Worm (Caenorhabditis elegans): ENCODE results near the gene irld-34.
"Not testable (repeated sequence)": the region's sequence is repeated elsewhere in the genome, so short reads cannot be mapped to it uniquely, and the experiment has no call there.

DNA sequence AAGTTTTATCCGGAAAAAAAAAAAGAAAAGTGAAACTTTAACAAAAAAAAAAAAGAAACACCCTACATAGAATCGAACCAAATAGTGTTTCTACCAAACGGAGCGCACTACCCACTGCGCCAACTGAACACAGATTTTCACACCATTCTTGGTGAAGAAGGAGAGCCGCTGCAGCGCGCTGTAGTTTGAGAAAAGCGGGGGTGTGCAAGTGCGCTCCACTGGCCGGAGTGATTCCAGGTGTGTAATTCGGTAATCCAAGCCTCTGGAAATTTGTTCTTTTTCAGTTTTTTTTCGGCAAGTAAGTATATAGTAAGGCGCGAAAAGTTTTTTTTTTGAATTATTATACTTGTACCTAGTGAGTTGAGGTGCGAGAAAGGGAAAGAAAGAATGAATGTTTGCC, 44.0 kb upstream of the irld-34 start:
- TF ChIP-seq tlp-1 (tag; optimal IDR thresholded peaks at IDR 0.05); unc-62 (GFP tag; optimal IDR thresholded peaks at IDR 0.05); snpc-4 (tag; optimal IDR thresholded peaks at IDR 0.05); pqm-1 (tag; optimal IDR thresholded peaks at IDR 0.05); nhr-19 (GFP tag; conservative IDR thresholded peaks at IDR 0.05); tbx-2 (tag; optimal IDR thresholded peaks at IDR 0.05); Y116A8C.19 (tag; optimal IDR thresholded peaks at IDR 0.05; ENCODE audit: borderline replicate concordance); grh-1 (GFP tag; IDR thresholded peaks at IDR 0.05); sox-4 (tag; optimal IDR thresholded peaks at IDR 0.05); nhr-11 (tag; optimal IDR thresholded peaks at IDR 0.05); C04F5.9 (tag; optimal IDR thresholded peaks at IDR 0.05); blmp-1 (tag; optimal IDR thresholded peaks at IDR 0.05): not testable (repeated sequence)
